Worm (Caenorhabditis elegans): ENCODE data around the gene B0303.7.

- no peak for TF ChIP-seq snpc-4 (tag; optimal IDR thresholded peaks at IDR 0.05)
- no peak for TF ChIP-seq nhr-237 (tag; optimal IDR thresholded peaks at IDR 0.05)
- TF ChIP-seq nhr-76 (tag; optimal IDR thresholded peaks at IDR 0.05): no peak
- TF ChIP-seq unc-62 (GFP tag; optimal IDR thresholded peaks at IDR 0.05): no peak
Measured at ce11 chrIII:8683679-8684263, 9.7 kb upstream of the B0303.7 start, which contains the start of gene fli-1.
